Fruit fly (Drosophila melanogaster) whole organism, embryonic: ENCODE data around the gene CG1943.
A peak's percentile ranks its signal among the peaks of the same experiment; 100 is the strongest.

Source experiments
- C15 ChIP-seq: fragments of 200-800 bp; sonication (Bioruptor generic); IDR thresholded peaks from 3 replicates; pipeline ENCODE4 v1.3.6; 2022; ENCODE audit warnings: missing biosample characterization, missing genetic modification characterization
- CG10274 ChIP-seq: fragments of 200-800 bp; sonication (Bioruptor generic); optimal IDR thresholded peaks from 3 replicates; lab custom pipeline; 2017; ENCODE audit warnings: missing biosample characterization, mild to moderate bottlenecking, missing genetic modification characterization
- CG10462 ChIP-seq: fragments of 200-800 bp; sonication (Bioruptor generic); optimal IDR thresholded peaks from 2 replicates; lab custom pipeline; 2016; ENCODE audit warnings: missing biosample characterization, missing genetic modification characterization
- CG14667 ChIP-seq: fragments of 200-800 bp; sonication (Bioruptor generic); IDR thresholded peaks from 2 replicates; pipeline ENCODE4 v1.3.6; 2022; ENCODE audit warnings: missing biosample characterization, missing genetic modification characterization
- CG15269 ChIP-seq: fragments of 200-800 bp; sonication (Bioruptor generic); optimal IDR thresholded peaks from 2 replicates; lab custom pipeline; 2018; ENCODE audit warnings: missing biosample characterization, mild to moderate bottlenecking, missing genetic modification characterization, moderate library complexity
- CG18619 ChIP-seq: fragments of 200-800 bp; sonication (Bioruptor generic); optimal IDR thresholded peaks from 3 replicates; lab custom pipeline; 2017; ENCODE audit warnings: missing biosample characterization, mild to moderate bottlenecking, missing genetic modification characterization
- CG2712 ChIP-seq: fragments of 200-800 bp; optimal IDR thresholded peaks from 3 replicates; lab custom pipeline; 2019; ENCODE audit warnings: missing biosample characterization, mild to moderate bottlenecking, missing genetic modification characterization, moderate library complexity
- CG4360 ChIP-seq: fragments of 200-800 bp; sonication (Bioruptor generic); IDR thresholded peaks from 2 replicates; pipeline ENCODE4 v1.3.6; 2022; ENCODE audit warnings: missing biosample characterization, missing genetic modification characterization
- CG9215 ChIP-seq: fragments of 200-800 bp; sonication (Bioruptor generic); IDR thresholded peaks from 2 replicates; pipeline ENCODE4 v1.3.6; 2022; ENCODE audit warnings: missing biosample characterization, missing genetic modification characterization
- CG9609 ChIP-seq: fragments of 200-800 bp; sonication (Bioruptor generic); optimal IDR thresholded peaks from 3 replicates; lab custom pipeline; 2016; ENCODE audit warnings: missing biosample characterization, missing genetic modification characterization
- CoRest ChIP-seq: fragments of 200-800 bp; sonication (Bioruptor generic); optimal IDR thresholded peaks from 3 replicates; lab custom pipeline; 2018; ENCODE audit warnings: missing biosample characterization, mild to moderate bottlenecking, missing genetic modification characterization, moderate library complexity
- CrebB ChIP-seq: fragments of 200-800 bp; sonication (Bioruptor generic); optimal IDR thresholded peaks from 3 replicates; lab custom pipeline; 2018; ENCODE audit warnings: missing biosample characterization, mild to moderate bottlenecking, missing genetic modification characterization
- Dad ChIP-seq: fragments of 200-800 bp; sonication (Bioruptor generic); optimal IDR thresholded peaks from 3 replicates; lab custom pipeline; 2016; ENCODE audit warnings: missing biosample characterization, missing genetic modification characterization
- Drgx ChIP-seq: fragments of 200-800 bp; sonication (Bioruptor generic); IDR thresholded peaks from 2 replicates; pipeline ENCODE4 v1.3.6; 2022; ENCODE audit warnings: missing biosample characterization, missing genetic modification characterization
- Fer1 ChIP-seq: fragments of 200-800 bp; sonication (Bioruptor generic); optimal IDR thresholded peaks from 2 replicates; lab custom pipeline; 2017; ENCODE audit warnings: missing biosample characterization, mild to moderate bottlenecking, missing genetic modification characterization
- HmgD ChIP-seq: fragments of 200-800 bp; sonication (Bioruptor generic); optimal IDR thresholded peaks from 3 replicates; lab custom pipeline; 2016; ENCODE audit warnings: missing biosample characterization, missing genetic modification characterization
- Hsf ChIP-seq: fragments of 200-800 bp; sonication (Bioruptor generic); optimal IDR thresholded peaks from 3 replicates; lab custom pipeline; 2016; ENCODE audit warnings: missing biosample characterization, missing genetic modification characterization
- MBD-R2 ChIP-seq: fragments of 200-800 bp; sonication (Bioruptor generic); IDR thresholded peaks from 2 replicates; pipeline ENCODE4 v1.3.6; 2022; ENCODE audit warnings: missing biosample characterization, missing genetic modification characterization
- Nf-YB ChIP-seq: fragments of 200-800 bp; sonication (Bioruptor generic); optimal IDR thresholded peaks from 3 replicates; lab custom pipeline; 2019; ENCODE audit warnings: missing biosample characterization, mild to moderate bottlenecking, missing genetic modification characterization, moderate library complexity
- Ravus ChIP-seq: fragments of 200-800 bp; sonication (Bioruptor generic); IDR thresholded peaks from 2 replicates; pipeline ENCODE4 v1.3.6; 2022; ENCODE audit warnings: missing biosample characterization, missing genetic modification characterization
- Sox100B ChIP-seq: fragments of 200-800 bp; sonication (Bioruptor generic); optimal IDR thresholded peaks from 3 replicates; lab custom pipeline; 2018; ENCODE audit warnings: missing biosample characterization, mild to moderate bottlenecking, missing genetic modification characterization
- Xrp1 ChIP-seq: fragments of 200-800 bp; sonication (Bioruptor generic); IDR thresholded peaks from 2 replicates; pipeline ENCODE4 v1.3.6; 2022; ENCODE audit warnings: missing biosample characterization, missing genetic modification characterization
- abd-A ChIP-seq: fragments of 200-800 bp; sonication (Bioruptor generic); optimal IDR thresholded peaks from 3 replicates; lab custom pipeline; 2019; ENCODE audit warnings: missing biosample characterization, mild to moderate bottlenecking, missing genetic modification characterization, moderate library complexity
- al ChIP-seq: fragments of 200-800 bp; sonication (Bioruptor generic); IDR thresholded peaks from 2 replicates; pipeline ENCODE4 v1.3.6; 2022; ENCODE audit warnings: missing biosample characterization, missing genetic modification characterization
- ase ChIP-seq: fragments of 200-800 bp; sonication (Bioruptor generic); IDR thresholded peaks from 3 replicates; pipeline ENCODE4 v1.3.6; 2022; ENCODE audit warnings: missing biosample characterization, missing genetic modification characterization
- az2 ChIP-seq: fragments of 200-800 bp; sonication (Bioruptor generic); optimal IDR thresholded peaks from 3 replicates; lab custom pipeline; 2016; ENCODE audit warnings: missing biosample characterization, missing genetic modification characterization
- cad ChIP-seq: fragments of >200 bp; optimal IDR thresholded peaks from 2 replicates; lab custom pipeline; 2017; ENCODE audit warnings: missing biosample characterization, missing genetic modification characterization
- cg ChIP-seq: fragments of 200-800 bp; sonication (Bioruptor generic); optimal IDR thresholded peaks from 3 replicates; lab custom pipeline; 2019; ENCODE audit warnings: missing biosample characterization, mild to moderate bottlenecking, missing genetic modification characterization, moderate library complexity
- crol ChIP-seq: fragments of 200-800 bp; sonication (Bioruptor generic); IDR thresholded peaks from 2 replicates; pipeline ENCODE4 v1.3.6; 2022; ENCODE audit warnings: missing biosample characterization, missing genetic modification characterization
- dmrt11E ChIP-seq: fragments of 200-800 bp; sonication (Bioruptor generic); optimal IDR thresholded peaks from 3 replicates; lab custom pipeline; 2018; ENCODE audit warnings: missing biosample characterization, mild to moderate bottlenecking, missing genetic modification characterization, moderate library complexity
- ems ChIP-seq: fragments of 200-800 bp; sonication (Bioruptor generic); optimal IDR thresholded peaks from 3 replicates; lab custom pipeline; 2016; ENCODE audit warnings: missing biosample characterization, missing genetic modification characterization
- exex ChIP-seq: fragments of 200-800 bp; sonication (Bioruptor generic); optimal IDR thresholded peaks from 4 replicates; lab custom pipeline; 2018; ENCODE audit warnings: missing biosample characterization, mild to moderate bottlenecking, missing genetic modification characterization, moderate library complexity
- gcm ChIP-seq: fragments of 200-800 bp; sonication (Bioruptor generic); optimal IDR thresholded peaks from 2 replicates; lab custom pipeline; 2019; ENCODE audit warnings: missing biosample characterization, mild to moderate bottlenecking, missing genetic modification characterization, moderate library complexity
- gfzf ChIP-seq: fragments of 200-800 bp; sonication (Bioruptor generic); optimal IDR thresholded peaks from 2 replicates; lab custom pipeline; 2016; ENCODE audit warnings: missing biosample characterization, mild to moderate bottlenecking, missing genetic modification characterization, moderate library complexity
- grn ChIP-seq: fragments of 200-800 bp; sonication (Bioruptor generic); optimal IDR thresholded peaks from 3 replicates; lab custom pipeline; 2017; ENCODE audit warnings: missing biosample characterization, missing genetic modification characterization
- jigr1 ChIP-seq: fragments of 200-800 bp; sonication (Bioruptor generic); IDR thresholded peaks from 3 replicates; pipeline ENCODE4 v1.3.6; 2022; ENCODE audit warnings: missing biosample characterization, missing genetic modification characterization
- onecut ChIP-seq: fragments of 200-800 bp; sonication (Bioruptor generic); IDR thresholded peaks from 2 replicates; pipeline ENCODE4 v1.3.6; 2022; ENCODE audit warnings: missing biosample characterization, missing genetic modification characterization
- otp ChIP-seq: fragments of 200-800 bp; sonication (Bioruptor generic); IDR thresholded peaks from 3 replicates; pipeline ENCODE4, ENCODE4 v1.3.6; 2022; ENCODE audit warnings: missing biosample characterization, missing genetic modification characterization
- prd ChIP-seq, 3 experiments: fragments of >200 bp in 2 of 3; fragments of 200-800 bp in 1 of 3; sonication (Bioruptor generic) in 1 of 3; optimal IDR thresholded peaks in 2 of 3; IDR thresholded peaks in 1 of 3; 2 replicates in 2 of 3; 3 replicates in 1 of 3; pipeline versions ENCODE4 v1.3.6 to Lab custom; 2017 to 2022; ENCODE audit warnings: missing biosample characterization in 1 of 3, missing genetic modification characterization in 1 of 3
- row ChIP-seq: fragments of 200-800 bp; sonication (Bioruptor generic); IDR thresholded peaks from 3 replicates; pipeline ENCODE4 v1.3.6; 2022; ENCODE audit warnings: missing biosample characterization, missing genetic modification characterization
- scrt ChIP-seq: fragments of 200-800 bp; sonication (Bioruptor generic); optimal IDR thresholded peaks from 2 replicates; lab custom pipeline; 2018; ENCODE audit warnings: missing biosample characterization, mild to moderate bottlenecking, missing genetic modification characterization, moderate library complexity
- sd ChIP-seq: fragments of 200-800 bp; sonication (Bioruptor generic); optimal IDR thresholded peaks from 3 replicates; lab custom pipeline; 2018; ENCODE audit warnings: missing biosample characterization, mild to moderate bottlenecking, missing genetic modification characterization, moderate library complexity
- seq ChIP-seq: fragments of 200-800 bp; sonication (Bioruptor generic); IDR thresholded peaks from 2 replicates; pipeline ENCODE4 v1.3.6; 2022; ENCODE audit warnings: missing biosample characterization, missing genetic modification characterization
- tin ChIP-seq: fragments of 200-800 bp; sonication (Bioruptor generic); optimal IDR thresholded peaks from 3 replicates; lab custom pipeline; 2016; ENCODE audit warnings: missing biosample characterization, missing genetic modification characterization
- tll ChIP-seq, 2 experiments: fragments of 200-800 bp in 1 of 2; fragments of >200 bp in 1 of 2; sonication (Bioruptor generic) in 1 of 2; optimal IDR thresholded peaks; 2 replicates each; lab custom pipeline; 2017 to 2019; ENCODE audit warnings: missing biosample characterization in 2 of 2, missing genetic modification characterization in 2 of 2, mild to moderate bottlenecking in 1 of 2, moderate library complexity in 1 of 2
- twi ChIP-seq: fragments of 200-800 bp; optimal IDR thresholded peaks from 2 replicates; lab custom pipeline; 2019; ENCODE audit warnings: missing biosample characterization, mild to moderate bottlenecking, missing genetic modification characterization, moderate library complexity
- unpg ChIP-seq: fragments of 200-800 bp; sonication (Bioruptor generic); optimal IDR thresholded peaks from 3 replicates; lab custom pipeline; 2018; ENCODE audit warnings: missing biosample characterization, mild to moderate bottlenecking, missing genetic modification characterization, moderate library complexity
- zen ChIP-seq: fragments of 200-800 bp; sonication (Bioruptor generic); optimal IDR thresholded peaks from 3 replicates; lab custom pipeline; 2018; ENCODE audit warnings: missing biosample characterization, mild to moderate bottlenecking, missing genetic modification characterization, moderate library complexity

CG1943 gene

DNA sequence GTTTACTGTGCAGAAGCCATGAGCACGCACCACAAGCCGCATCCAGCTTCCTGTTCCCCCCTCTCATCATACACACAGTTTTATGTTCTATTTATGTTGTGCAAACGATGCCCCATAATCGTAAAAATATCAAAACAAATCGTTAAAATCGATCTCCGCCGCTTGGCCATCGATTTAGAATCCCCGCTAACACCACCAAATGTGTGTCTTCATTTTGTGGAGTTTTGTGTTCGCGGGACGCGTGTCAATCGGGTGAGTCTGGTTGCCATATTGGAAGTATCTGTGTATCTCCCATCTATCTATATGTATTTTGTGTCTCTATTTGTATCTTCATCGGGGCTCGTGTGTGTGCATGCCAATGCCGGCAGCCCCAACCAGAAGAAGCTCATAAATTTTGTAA lies 40.2 kb upstream of the CG1943 start:
- TF ChIP-seq twi (tag; lab: Kevin White, UChicago) (peak; percentile 31), Nf-YB (peak; percentile 64), onecut (GFP tag; lab: Robert Waterston, UW) (peak; percentile 63), CG18619 (GFP tag; lab: Kevin White, UChicago) (no peak), MBD-R2 (GFP tag; lab: Robert Waterston, UW) (no peak), abd-A (tag; lab: Kevin White, UChicago) (peak; percentile 93), otp (GFP tag; lab: Robert Waterston, UW) (no peak), cg (GFP tag; lab: Kevin White, UChicago) (peak; percentile 50), C15 (no peak), dmrt11E (no peak), sd (peak; percentile 54), HmgD (GFP tag; lab: Kevin White, UChicago) (no peak), Drgx (GFP tag; lab: Robert Waterston, UW) (no peak), ase (GFP tag; lab: Robert Waterston, UW) (no peak), Dad (GFP tag; lab: Kevin White, UChicago) (no peak), tin (GFP tag; lab: Kevin White, UChicago) (no peak), grn (GFP tag; lab: Kevin White, UChicago) (peak; percentile 6), Hsf (GFP tag; lab: Kevin White, UChicago) (no peak)

DNA sequence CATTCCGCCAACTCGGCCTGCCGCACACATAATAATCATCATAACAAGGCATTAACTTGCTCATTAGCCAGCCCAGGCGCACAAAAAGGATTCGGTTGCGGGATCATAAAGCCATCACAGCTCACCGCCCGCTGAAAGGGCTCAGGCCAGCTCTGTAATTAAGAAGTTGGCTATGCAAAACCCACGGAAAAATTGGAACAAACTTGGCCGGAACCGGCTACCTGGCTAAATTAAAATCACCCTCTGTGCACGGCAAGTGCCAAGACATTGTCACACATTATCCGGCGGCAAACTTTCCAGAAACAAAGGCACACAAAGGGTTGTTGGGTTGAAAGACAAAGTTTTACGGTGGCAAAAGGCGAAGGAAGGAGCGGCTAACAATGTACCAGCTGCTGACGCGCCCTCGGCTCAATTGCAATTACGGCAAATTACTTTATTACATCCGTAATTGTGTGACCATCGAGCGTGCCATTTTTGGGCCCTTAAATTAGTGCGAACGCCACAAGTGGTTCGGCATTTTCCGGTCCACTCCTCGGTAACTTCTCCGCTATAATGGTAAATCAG lies 38.9 kb upstream of the CG1943 start:
- peak; percentile 27 for TF ChIP-seq scrt (GFP tag; lab: Kevin White, UChicago)
- 0 out of 2 replicates have a peak, but pooled peaks have one; percentile 8 for TF ChIP-seq seq (GFP tag; lab: Robert Waterston, UW)
- TF ChIP-seq cad (GFP tag; lab: Kevin White, UChicago), result peak; percentile 74
- TF ChIP-seq Fer1 (GFP tag; lab: Kevin White, UChicago), result no peak
- TF ChIP-seq zen, result peak; percentile 93
- no peak for TF ChIP-seq CG14667 (GFP tag; lab: Robert Waterston, UW)
- TF ChIP-seq tll (GFP tag; optimal IDR thresholded peaks at IDR 0.05; lab: Kevin White, UChicago), result peak in 1 of 2 experiments; percentile 99
- TF ChIP-seq, all 482 proteins: peak for 5

DNA sequence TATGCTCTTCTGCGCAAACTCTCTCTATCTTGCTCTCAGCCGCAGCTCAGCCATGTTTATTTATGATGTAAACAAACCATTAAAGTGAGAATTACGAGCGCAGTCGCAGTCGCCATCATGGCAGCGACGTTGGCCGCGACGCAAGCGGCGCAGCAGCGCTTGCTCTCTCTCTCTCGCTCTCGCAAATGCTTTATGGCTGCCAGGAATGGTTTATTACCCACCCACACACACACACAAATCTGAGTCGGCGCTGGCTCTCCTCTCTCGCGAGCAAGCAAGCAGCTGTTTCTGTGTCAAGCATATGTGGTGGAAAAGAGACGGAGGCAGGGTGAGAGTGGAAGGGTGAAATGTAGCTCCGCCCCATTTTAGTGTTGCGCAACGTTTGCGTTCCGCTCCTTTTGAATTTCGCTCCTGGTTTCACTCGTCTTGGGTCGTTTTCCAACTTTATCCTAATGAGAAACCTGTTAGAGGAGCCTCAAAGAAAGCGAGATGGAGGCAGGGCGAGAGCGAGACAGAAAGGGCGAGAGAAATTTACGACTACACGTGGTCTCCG lies 37.3 kb upstream of the CG1943 start:
- TF ChIP-seq row (GFP tag; lab: Robert Waterston, UW) (no peak; the same call in 2 of the 3 replicates), Ravus (no peak), CG10462 (GFP tag; lab: Kevin White, UChicago) (no peak), gcm (GFP tag; lab: Kevin White, UChicago) (peak; percentile 47), exex (tag; lab: Kevin White, UChicago) (no peak), prd (optimal IDR thresholded peaks at IDR 0.05; lab: Kevin White, UChicago) (no peak), prd (GFP tag; IDR thresholded peaks at IDR 0.05; lab: Robert Waterston, UW) (no peak), jigr1 (no peak), CrebB (tag; lab: Kevin White, UChicago) (peak; percentile 35), unpg (GFP tag; lab: Kevin White, UChicago) (peak; percentile 20), gfzf (GFP tag; lab: Kevin White, UChicago) (no peak), CG9215 (GFP tag; lab: Robert Waterston, UW) (no peak), ems (GFP tag; lab: Kevin White, UChicago) (no peak), crol (GFP tag; lab: Robert Waterston, UW) (peak; percentile 72), CG9609 (GFP tag; lab: Kevin White, UChicago) (no peak), CG4360 (GFP tag; lab: Robert Waterston, UW) (0 out of 2 replicates have a peak, but pooled peaks have one; percentile 39), CG10274 (GFP tag; lab: Kevin White, UChicago) (no peak), al (GFP tag; lab: Robert Waterston, UW) (no peak), CG15269 (tag; lab: Kevin White, UChicago) (no peak), CG2712 (tag; lab: Kevin White, UChicago) (peak; percentile 14), Xrp1 (peak; percentile 42; the same call in 1 of the 2 replicates), Sox100B (no peak), az2 (no peak), CoRest (tag; lab: Kevin White, UChicago) (peak; percentile 43)
